Fruit fly (Drosophila melanogaster) whole organism, prepupa: ENCODE measurements around the gene CG44005.

Experiments
- Sox102F ChIP-seq: fragments of 200-800 bp; sonication (Bioruptor generic); optimal IDR thresholded peaks from 2 replicates; lab custom pipeline; 2016; ENCODE audit warnings: missing biosample characterization, mild to moderate bottlenecking, missing genetic modification characterization
- Sox14 ChIP-seq: fragments of 200-800 bp; sonication (Bioruptor generic); optimal IDR thresholded peaks from 3 replicates; lab custom pipeline; 2016; ENCODE audit warnings: missing biosample characterization, missing genetic modification characterization
- dsx ChIP-seq: fragments of 200-800 bp; optimal IDR thresholded peaks from 3 replicates; lab custom pipeline; 2019; ENCODE audit warnings: missing biosample characterization, mild to moderate bottlenecking, missing genetic modification characterization, moderate library complexity; ENCODE audit not compliant: poor library complexity, severe bottlenecking

- peak; percentile 37 for TF ChIP-seq Sox14
- TF ChIP-seq dsx (GFP tag; lab: Kevin White, UChicago): peak; percentile 18
- no peak for TF ChIP-seq Sox102F (GFP tag; lab: Kevin White, UChicago)
Observed at dm6 chr3L:18075853-18076252, 3.9 kb upstream of the CG44005 start.
